Fruit fly (Drosophila melanogaster) whole organism, pupa: ENCODE data around the gene Pvr.

Experiments used
- CG10348 ChIP-seq: fragments of 200-800 bp; sonication (Bioruptor generic); IDR thresholded peaks from 2 replicates; pipeline ENCODE4 v1.3.6; 2022; ENCODE audit warnings: missing biosample characterization, missing genetic modification characterization
- CG12605 ChIP-seq: fragments of 200-800 bp; sonication (Bioruptor generic); IDR thresholded peaks from 2 replicates; pipeline ENCODE4 v1.3.6; 2022; ENCODE audit warnings: missing biosample characterization, missing genetic modification characterization
- CG13204 ChIP-seq: fragments of 200-800 bp; sonication (Bioruptor generic); optimal IDR thresholded peaks from 2 replicates; lab custom pipeline; 2018; ENCODE audit warnings: missing biosample characterization, mild to moderate bottlenecking, missing genetic modification characterization, moderate library complexity
- CG14655 ChIP-seq: fragments of 200-800 bp; sonication (Bioruptor generic); optimal IDR thresholded peaks from 3 replicates; lab custom pipeline; 2017; ENCODE audit warnings: mild to moderate bottlenecking, missing biosample characterization, missing genetic modification reagents, missing genetic modification characterization
- CG32121 ChIP-seq: fragments of 200-800 bp; sonication (Bioruptor generic); IDR thresholded peaks from 2 replicates; pipeline ENCODE4 v1.3.6; 2022; ENCODE audit warnings: missing biosample characterization, missing genetic modification characterization
- CG34367 ChIP-seq: fragments of 200-800 bp; sonication (Bioruptor generic); optimal IDR thresholded peaks from 2 replicates; lab custom pipeline; 2018; ENCODE audit warnings: missing biosample characterization, mild to moderate bottlenecking, missing genetic modification characterization
- CG4496 ChIP-seq: fragments of 200-800 bp; sonication (Bioruptor generic); IDR thresholded peaks from 3 replicates; pipeline ENCODE4 v1.3.6; 2022; ENCODE audit warnings: missing biosample characterization, missing genetic modification characterization
- CG8301 ChIP-seq: fragments of 200-800 bp; sonication (Bioruptor generic); optimal IDR thresholded peaks from 2 replicates; lab custom pipeline; 2018; ENCODE audit warnings: missing biosample characterization, mild to moderate bottlenecking, missing genetic modification characterization
- CG9948 ChIP-seq: fragments of 200-800 bp; sonication (Bioruptor generic); optimal IDR thresholded peaks from 2 replicates; lab custom pipeline; 2018; ENCODE audit warnings: missing biosample characterization, mild to moderate bottlenecking, missing genetic modification characterization, moderate library complexity
- D1 ChIP-seq: fragments of 200-800 bp; sonication (Bioruptor generic); optimal IDR thresholded peaks from 2 replicates; lab custom pipeline; 2018; ENCODE audit warnings: missing biosample characterization, mild to moderate bottlenecking, missing genetic modification characterization, moderate library complexity
- EcR ChIP-seq: fragments of 200-800 bp; sonication (Bioruptor generic); optimal IDR thresholded peaks from 3 replicates; lab custom pipeline; 2019; ENCODE audit warnings: missing biosample characterization, missing genetic modification characterization, mild to moderate bottlenecking, moderate library complexity, missing genetic modification reagents
- Pif1B ChIP-seq: fragments of 200-800 bp; sonication (Bioruptor generic); optimal IDR thresholded peaks from 3 replicates; lab custom pipeline; 2016; ENCODE audit warnings: missing biosample characterization, missing genetic modification characterization
- rn ChIP-seq: fragments of 200-800 bp; sonication (Bioruptor generic); IDR thresholded peaks from 2 replicates; pipeline ENCODE4 v1.3.6; 2022; ENCODE audit warnings: missing biosample characterization, missing genetic modification characterization

dm6 chr2L:8209362-8209761, 30.3 kb downstream of the Pvr start:
- TF ChIP-seq CG4496 (GFP tag; lab: Robert Waterston, UW) = no peak
- no peak for TF ChIP-seq CG9948 (tag; lab: Kevin White, UChicago)
- no peak for TF ChIP-seq CG34367 (tag; lab: Kevin White, UChicago)
- TF ChIP-seq CG12605 (GFP tag; lab: Robert Waterston, UW) = no peak
- TF ChIP-seq CG10348 (GFP tag; lab: Robert Waterston, UW) = no peak
- no peak for TF ChIP-seq EcR
- no peak for TF ChIP-seq CG13204 (GFP tag; lab: Kevin White, UChicago)
- TF ChIP-seq CG8301 (tag; lab: Kevin White, UChicago) = no peak
- TF ChIP-seq rn (GFP tag; lab: Robert Waterston, UW) = no peak
- no peak for TF ChIP-seq CG14655 (GFP tag; lab: Kevin White, UChicago)
- no peak for TF ChIP-seq Pif1B (GFP tag; lab: Kevin White, UChicago)
- no peak for TF ChIP-seq CG32121 (GFP tag; lab: Robert Waterston, UW)
- no peak for TF ChIP-seq D1 (tag; lab: Kevin White, UChicago)
